Fruit fly (Drosophila melanogaster): ENCODE results near the gene Ugt301D1.

The Ugt301D1 gene

dm6 chr2L:18509181-18509580 lies at the start of gene Ugt301D1:
Gene Ugt301D1, plus strand, starts transcription at chr2L:18509560.
- TF ChIP-seq psq (optimal IDR thresholded peaks at IDR 0.05) (no peak), insv (optimal IDR thresholded peaks at IDR 0.05) (no peak), ttk (optimal IDR thresholded peaks at IDR 0.05) (no peak), h (optimal IDR thresholded peaks at IDR 0.05) (no peak), Sin3A (optimal IDR thresholded peaks at IDR 0.05) (no peak), Myc (optimal IDR thresholded peaks at IDR 0.05) (no peak)

- TF ChIP-seq Sin3A (optimal IDR thresholded peaks at IDR 0.05) (no peak), Myc (optimal IDR thresholded peaks at IDR 0.05) (no peak), ttk (optimal IDR thresholded peaks at IDR 0.05) (no peak), psq (optimal IDR thresholded peaks at IDR 0.05) (no peak), h (optimal IDR thresholded peaks at IDR 0.05) (no peak)
Observed at dm6 chr2L:18459698-18460348, 49.5 kb upstream of the Ugt301D1 start.

dm6 chr2L:18463610-18464009 lies 45.8 kb upstream of the Ugt301D1 start:
- TF ChIP-seq insv (optimal IDR thresholded peaks at IDR 0.05), result no peak
- TF ChIP-seq ttk (optimal IDR thresholded peaks at IDR 0.05), result no peak
- TF ChIP-seq Myc (optimal IDR thresholded peaks at IDR 0.05), result no peak
- no peak for TF ChIP-seq psq (optimal IDR thresholded peaks at IDR 0.05)
- no peak for TF ChIP-seq Sin3A (optimal IDR thresholded peaks at IDR 0.05)
- TF ChIP-seq h (optimal IDR thresholded peaks at IDR 0.05), result no peak

- no peak for TF ChIP-seq psq (optimal IDR thresholded peaks at IDR 0.05)
- TF ChIP-seq h (optimal IDR thresholded peaks at IDR 0.05), result no peak
- TF ChIP-seq Sin3A (optimal IDR thresholded peaks at IDR 0.05), result no peak
- no peak for TF ChIP-seq ttk (optimal IDR thresholded peaks at IDR 0.05)
- TF ChIP-seq insv (optimal IDR thresholded peaks at IDR 0.05), result no peak
- TF ChIP-seq Myc (optimal IDR thresholded peaks at IDR 0.05), result no peak
Observed at dm6 chr2L:18464116-18464530, 45.2 kb upstream of the Ugt301D1 start.

dm6 chr2L:18465402-18466201 lies 43.8 kb upstream of the Ugt301D1 start:
- TF ChIP-seq Sin3A (optimal IDR thresholded peaks at IDR 0.05) (no peak), insv (optimal IDR thresholded peaks at IDR 0.05) (no peak)

- TF ChIP-seq insv (optimal IDR thresholded peaks at IDR 0.05) (no peak), h (optimal IDR thresholded peaks at IDR 0.05) (no peak), ttk (optimal IDR thresholded peaks at IDR 0.05) (no peak), Sin3A (optimal IDR thresholded peaks at IDR 0.05) (no peak), psq (optimal IDR thresholded peaks at IDR 0.05) (no peak), Myc (optimal IDR thresholded peaks at IDR 0.05) (no peak)
Observed at dm6 chr2L:18466202-18466591, 43.2 kb upstream of the Ugt301D1 start.

dm6 chr2L:18466669-18467068 lies 42.7 kb upstream of the Ugt301D1 start:
- TF ChIP-seq ttk (optimal IDR thresholded peaks at IDR 0.05), result no peak
- no peak for TF ChIP-seq insv (optimal IDR thresholded peaks at IDR 0.05)
- TF ChIP-seq Myc (optimal IDR thresholded peaks at IDR 0.05), result no peak
- TF ChIP-seq psq (optimal IDR thresholded peaks at IDR 0.05), result no peak

dm6 chr2L:18467464-18467863 lies 41.9 kb upstream of the Ugt301D1 start:
- TF ChIP-seq Sin3A (optimal IDR thresholded peaks at IDR 0.05), result no peak
- TF ChIP-seq insv (optimal IDR thresholded peaks at IDR 0.05), result no peak
- no peak for TF ChIP-seq psq (optimal IDR thresholded peaks at IDR 0.05)
- TF ChIP-seq Myc (optimal IDR thresholded peaks at IDR 0.05), result no peak
- no peak for TF ChIP-seq ttk (optimal IDR thresholded peaks at IDR 0.05)
- no peak for TF ChIP-seq h (optimal IDR thresholded peaks at IDR 0.05)

dm6 chr2L:18468010-18468409 lies 41.4 kb upstream of the Ugt301D1 start:
- TF ChIP-seq ttk (optimal IDR thresholded peaks at IDR 0.05), result no peak
- no peak for TF ChIP-seq h (optimal IDR thresholded peaks at IDR 0.05)
- TF ChIP-seq Myc (optimal IDR thresholded peaks at IDR 0.05), result no peak
- TF ChIP-seq Sin3A (optimal IDR thresholded peaks at IDR 0.05), result no peak
- TF ChIP-seq psq (optimal IDR thresholded peaks at IDR 0.05), result no peak
- no peak for TF ChIP-seq insv (optimal IDR thresholded peaks at IDR 0.05)

dm6 chr2L:18468607-18469015 lies 40.7 kb upstream of the Ugt301D1 start:
- no peak for TF ChIP-seq Myc (optimal IDR thresholded peaks at IDR 0.05)
- no peak for TF ChIP-seq ttk (optimal IDR thresholded peaks at IDR 0.05)
- no peak for TF ChIP-seq h (optimal IDR thresholded peaks at IDR 0.05)

dm6 chr2L:18469544-18470109 lies 39.7 kb upstream of the Ugt301D1 start:
- TF ChIP-seq insv (optimal IDR thresholded peaks at IDR 0.05) (no peak), Sin3A (optimal IDR thresholded peaks at IDR 0.05) (no peak), Myc (optimal IDR thresholded peaks at IDR 0.05) (no peak), h (optimal IDR thresholded peaks at IDR 0.05) (no peak), ttk (optimal IDR thresholded peaks at IDR 0.05) (no peak), psq (optimal IDR thresholded peaks at IDR 0.05) (no peak)

dm6 chr2L:18477455-18477854 lies 31.9 kb upstream of the Ugt301D1 start:
- TF ChIP-seq psq (optimal IDR thresholded peaks at IDR 0.05) (no peak), h (optimal IDR thresholded peaks at IDR 0.05) (no peak), ttk (optimal IDR thresholded peaks at IDR 0.05) (no peak), insv (optimal IDR thresholded peaks at IDR 0.05) (no peak), Sin3A (optimal IDR thresholded peaks at IDR 0.05) (no peak), Myc (optimal IDR thresholded peaks at IDR 0.05) (no peak)

Measured in Kc167 (cell line).